Worm (Caenorhabditis elegans): Measurements from ENCODE around the gene Y73B6BL.27.

DNA sequence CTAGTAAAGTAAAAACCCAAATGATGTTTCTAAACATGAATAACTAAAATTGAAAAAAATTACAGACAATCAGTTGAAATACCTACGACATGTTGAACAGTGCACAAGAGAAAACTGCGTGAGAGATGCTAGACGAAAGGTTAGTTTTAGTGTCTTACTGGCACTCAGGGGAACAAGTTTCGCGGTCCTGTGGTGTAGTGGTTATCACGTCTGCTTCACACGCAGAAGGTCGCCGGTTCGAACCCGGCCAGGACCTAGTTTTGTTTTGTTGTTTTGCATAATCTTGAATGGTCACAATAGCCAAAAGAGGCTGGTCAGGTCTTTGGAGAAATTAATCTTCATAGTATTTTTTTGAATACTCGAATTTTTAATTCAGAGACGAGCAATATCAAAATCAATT, 7.9 kb upstream of the Y73B6BL.27 start:
- TF ChIP-seq mep-1 (tag; optimal IDR thresholded peaks at IDR 0.05) (no peak), nhr-12 (tag; optimal IDR thresholded peaks at IDR 0.05) (no peak), bed-3 (GFP tag; optimal IDR thresholded peaks at IDR 0.05) (no peak), ztf-11 (tag; optimal IDR thresholded peaks at IDR 0.05) (no peak), ham-2 (GFP tag; optimal IDR thresholded peaks at IDR 0.05) (no peak), elt-1 (tag; optimal IDR thresholded peaks at IDR 0.05; ENCODE audit: borderline replicate concordance, insufficient read depth) (no peak), nhr-76 (tag; optimal IDR thresholded peaks at IDR 0.05) (no peak), snpc-4 (tag; optimal IDR thresholded peaks at IDR 0.05) (no peak), sptf-1 (tag; optimal IDR thresholded peaks at IDR 0.05) (no peak), ces-1 (GFP tag; optimal IDR thresholded peaks at IDR 0.05) (no peak), lsy-2 (tag; optimal IDR thresholded peaks at IDR 0.05) (no peak)

All from whole organism, mixed stage, embryonic.